Fruit fly (Drosophila melanogaster) whole organism, embryonic: ENCODE results near the gene CG10324.
A peak's percentile ranks its signal among the peaks of the same experiment; 100 is the strongest.

ENCODE experiments used
- Adf1 ChIP-seq: fragments of 200-800 bp; sonication (Bioruptor generic); IDR thresholded peaks from 2 replicates; pipeline ENCODE4 v1.3.6; 2022; ENCODE audit warnings: missing biosample characterization, missing genetic modification characterization
- Atf6 ChIP-seq: fragments of 200-800 bp; sonication (Bioruptor generic); IDR thresholded peaks from 2 replicates; pipeline ENCODE4 v1.3.6; 2022; ENCODE audit warnings: missing biosample characterization, missing genetic modification characterization
- BEAF-32 ChIP-seq: fragments of 200-800 bp; sonication (Bioruptor generic); optimal IDR thresholded peaks from 3 replicates; lab custom pipeline; 2017; ENCODE audit warnings: missing biosample characterization, missing genetic modification characterization, mild to moderate bottlenecking, moderate library complexity, missing genetic modification reagents
- Bgb ChIP-seq: fragments of 200-800 bp; sonication (Bioruptor generic); IDR thresholded peaks from 2 replicates; pipeline ENCODE4 v1.3.6; 2022; ENCODE audit warnings: missing biosample characterization, missing genetic modification characterization; ENCODE audit not compliant: partially characterized antibody
- CG10267 ChIP-seq: fragments of 200-800 bp; sonication (Bioruptor generic); optimal IDR thresholded peaks from 2 replicates; lab custom pipeline; 2018; ENCODE audit warnings: missing biosample characterization, mild to moderate bottlenecking, missing genetic modification characterization, moderate library complexity
- CG12219 ChIP-seq: fragments of 200-800 bp; sonication (Bioruptor generic); optimal IDR thresholded peaks from 3 replicates; lab custom pipeline; 2018; ENCODE audit warnings: missing biosample characterization, mild to moderate bottlenecking, missing genetic modification characterization
- CG12299 ChIP-seq: fragments of 200-800 bp; sonication (Bioruptor generic); optimal IDR thresholded peaks from 2 replicates; lab custom pipeline; 2018; ENCODE audit warnings: missing biosample characterization, mild to moderate bottlenecking, missing genetic modification characterization
- CG12391 ChIP-seq: fragments of 200-800 bp; sonication (Bioruptor generic); optimal IDR thresholded peaks from 3 replicates; lab custom pipeline; 2018; ENCODE audit warnings: missing biosample characterization, mild to moderate bottlenecking, missing genetic modification characterization, moderate library complexity
- CG12659 ChIP-seq: fragments of 200-800 bp; sonication (Bioruptor generic); optimal IDR thresholded peaks from 3 replicates; lab custom pipeline; 2017; ENCODE audit warnings: mild to moderate bottlenecking, missing biosample characterization, missing genetic modification reagents, missing genetic modification characterization
- CG14014 ChIP-seq: fragments of 200-800 bp; sonication (Bioruptor generic); IDR thresholded peaks from 2 replicates; pipeline ENCODE4 v1.3.6; 2022; ENCODE audit warnings: missing biosample characterization, missing genetic modification characterization
- CG15514 ChIP-seq: fragments of 200-800 bp; sonication (Bioruptor generic); optimal IDR thresholded peaks from 3 replicates; lab custom pipeline; 2017; ENCODE audit warnings: missing biosample characterization, missing genetic modification characterization, mild to moderate bottlenecking, moderate library complexity, missing genetic modification reagents
- CG15601 ChIP-seq: fragments of 200-800 bp; sonication (Bioruptor generic); optimal IDR thresholded peaks from 3 replicates; lab custom pipeline; 2019; ENCODE audit warnings: missing biosample characterization, mild to moderate bottlenecking, missing genetic modification characterization, moderate library complexity
- CG15696 ChIP-seq: fragments of 200-800 bp; sonication (Bioruptor generic); optimal IDR thresholded peaks from 2 replicates; lab custom pipeline; 2019; ENCODE audit warnings: missing biosample characterization, mild to moderate bottlenecking, missing genetic modification characterization, moderate library complexity
- CG17385 ChIP-seq: fragments of 200-800 bp; sonication (Bioruptor generic); optimal IDR thresholded peaks from 3 replicates; lab custom pipeline; 2018; ENCODE audit warnings: missing biosample characterization, mild to moderate bottlenecking, missing genetic modification characterization
- CG18011 ChIP-seq: fragments of 200-800 bp; sonication (Bioruptor generic); optimal IDR thresholded peaks from 2 replicates; lab custom pipeline; 2017; ENCODE audit warnings: missing biosample characterization, missing genetic modification characterization, mild to moderate bottlenecking, moderate library complexity, missing genotype
- CG18764 ChIP-seq: fragments of 200-800 bp; sonication (Bioruptor generic); optimal IDR thresholded peaks from 3 replicates; lab custom pipeline; 2016; ENCODE audit warnings: missing biosample characterization, missing genetic modification characterization
- CG2712 ChIP-seq: fragments of 200-800 bp; optimal IDR thresholded peaks from 3 replicates; lab custom pipeline; 2019; ENCODE audit warnings: missing biosample characterization, mild to moderate bottlenecking, missing genetic modification characterization, moderate library complexity
- CG30403 ChIP-seq: fragments of 200-800 bp; sonication (Bioruptor generic); optimal IDR thresholded peaks from 3 replicates; lab custom pipeline; 2016; ENCODE audit warnings: missing biosample characterization, missing genetic modification characterization
- CG3065 ChIP-seq: fragments of 200-800 bp; sonication (Bioruptor generic); optimal IDR thresholded peaks from 2 replicates; lab custom pipeline; 2016; ENCODE audit warnings: missing biosample characterization, missing genetic modification characterization
- CG3163 ChIP-seq: fragments of 200-800 bp; sonication (Bioruptor generic); optimal IDR thresholded peaks from 3 replicates; lab custom pipeline; 2016; ENCODE audit warnings: missing biosample characterization, missing genetic modification characterization
- CG32532 ChIP-seq: fragments of 200-800 bp; sonication (Bioruptor generic); IDR thresholded peaks from 2 replicates; pipeline ENCODE4 v1.3.6; 2022; ENCODE audit warnings: missing biosample characterization, missing genetic modification characterization
- CG34422 ChIP-seq: fragments of 200-800 bp; sonication (Bioruptor generic); IDR thresholded peaks from 3 replicates; pipeline ENCODE4 v1.3.6; 2022; ENCODE audit warnings: missing biosample characterization, missing genetic modification characterization
- CG3995 ChIP-seq: fragments of 200-800 bp; sonication (Bioruptor generic); optimal IDR thresholded peaks from 3 replicates; lab custom pipeline; 2016; ENCODE audit warnings: missing biosample characterization, missing genetic modification characterization
- CG43689 ChIP-seq: fragments of 200-800 bp; sonication (Bioruptor generic); IDR thresholded peaks from 2 replicates; pipeline ENCODE4 v1.3.6; 2022; ENCODE audit warnings: missing biosample characterization, missing genetic modification characterization
- CG6765 ChIP-seq: fragments of 200-800 bp; sonication (Bioruptor generic); optimal IDR thresholded peaks from 3 replicates; lab custom pipeline; 2017; ENCODE audit warnings: missing biosample characterization, mild to moderate bottlenecking, missing genetic modification characterization
- CG6791 ChIP-seq: fragments of 200-800 bp; sonication (Bioruptor generic); IDR thresholded peaks from 3 replicates; pipeline ENCODE4 v1.3.6; 2022; ENCODE audit warnings: missing biosample characterization, missing genetic modification characterization; ENCODE audit not compliant: partially characterized antibody
- CG9215 ChIP-seq: fragments of 200-800 bp; sonication (Bioruptor generic); IDR thresholded peaks from 2 replicates; pipeline ENCODE4 v1.3.6; 2022; ENCODE audit warnings: missing biosample characterization, missing genetic modification characterization
- CG9727 ChIP-seq: fragments of 200-800 bp; sonication (Bioruptor generic); optimal IDR thresholded peaks from 3 replicates; lab custom pipeline; 2017; ENCODE audit warnings: missing biosample characterization, mild to moderate bottlenecking, missing genetic modification characterization
- Chrac-16 ChIP-seq: fragments of 200-800 bp; sonication (Bioruptor generic); optimal IDR thresholded peaks from 3 replicates; lab custom pipeline; 2016; ENCODE audit warnings: missing biosample characterization, missing genetic modification characterization
- Dbx ChIP-seq: fragments of 200-800 bp; sonication (Bioruptor generic); IDR thresholded peaks from 3 replicates; pipeline ENCODE4 v1.3.6; 2022; ENCODE audit warnings: missing biosample characterization, missing genetic modification characterization
- Doc3 ChIP-seq: fragments of 200-800 bp; sonication (Bioruptor generic); IDR thresholded peaks from 3 replicates; pipeline ENCODE4 v1.3.6; 2022; ENCODE audit warnings: missing biosample characterization, missing genetic modification characterization; ENCODE audit not compliant: partially characterized antibody
- Eip74EF ChIP-seq, 2 experiments: fragments of 200-800 bp in 1 of 2; fragments of >200 bp in 1 of 2; sonication (Bioruptor generic) in 1 of 2; optimal IDR thresholded peaks; 2 replicates each; lab custom pipeline; 2017 to 2019; ENCODE audit warnings: missing biosample characterization in 2 of 2, missing genetic modification characterization in 2 of 2, mild to moderate bottlenecking in 1 of 2, moderate library complexity in 1 of 2
- Elba2 ChIP-seq: fragments of 200-800 bp; sonication (Bioruptor generic); optimal IDR thresholded peaks from 3 replicates; lab custom pipeline; 2016; ENCODE audit warnings: missing biosample characterization, missing genetic modification characterization
- Fer1 ChIP-seq: fragments of 200-800 bp; sonication (Bioruptor generic); optimal IDR thresholded peaks from 2 replicates; lab custom pipeline; 2017; ENCODE audit warnings: missing biosample characterization, mild to moderate bottlenecking, missing genetic modification characterization
- Gsc ChIP-seq: fragments of 200-800 bp; sonication (Bioruptor generic); IDR thresholded peaks from 2 replicates; pipeline ENCODE4 v1.3.6; 2022; ENCODE audit warnings: missing biosample characterization, missing genetic modification characterization
- HmgZ ChIP-seq: fragments of 200-800 bp; sonication (Bioruptor generic); optimal IDR thresholded peaks from 2 replicates; lab custom pipeline; 2018; ENCODE audit warnings: missing biosample characterization, mild to moderate bottlenecking, missing genetic modification characterization
- Tbp ChIP-seq: fragments of >200 bp; optimal IDR thresholded peaks from 2 replicates; lab custom pipeline; 2018; ENCODE audit warnings: missing biosample characterization, missing genetic modification characterization
- bbx ChIP-seq: fragments of 200-800 bp; sonication (Bioruptor generic); IDR thresholded peaks from 2 replicates; pipeline ENCODE4 v1.3.6; 2022; ENCODE audit warnings: missing biosample characterization, missing genetic modification characterization; ENCODE audit not compliant: partially characterized antibody
- dm ChIP-seq: fragments of 200-800 bp; sonication (Bioruptor generic); optimal IDR thresholded peaks from 3 replicates; lab custom pipeline; 2016; ENCODE audit warnings: missing biosample characterization, missing genetic modification characterization
- kah ChIP-seq: fragments of 200-800 bp; sonication (Bioruptor generic); optimal IDR thresholded peaks from 2 replicates; lab custom pipeline; 2018; ENCODE audit warnings: missing biosample characterization, mild to moderate bottlenecking, missing genetic modification characterization
- knrl ChIP-seq: fragments of 200-800 bp; sonication (Bioruptor generic); IDR thresholded peaks from 3 replicates; pipeline ENCODE4 v1.3.6; 2022; ENCODE audit warnings: missing biosample characterization, missing genetic modification characterization; ENCODE audit not compliant: partially characterized antibody
- nmo ChIP-seq: fragments of 200-800 bp; sonication (Bioruptor generic); optimal IDR thresholded peaks from 2 replicates; lab custom pipeline; 2018; ENCODE audit warnings: missing biosample characterization, mild to moderate bottlenecking, missing genetic modification characterization, moderate library complexity
- pnt ChIP-seq: fragments of 200-800 bp; sonication (Bioruptor generic); optimal IDR thresholded peaks from 3 replicates; lab custom pipeline; 2016; ENCODE audit warnings: missing biosample characterization, missing genetic modification characterization
- pum ChIP-seq: fragments of 200-800 bp; sonication (Bioruptor generic); optimal IDR thresholded peaks from 2 replicates; lab custom pipeline; 2016; ENCODE audit warnings: missing biosample characterization, missing genetic modification characterization
- row ChIP-seq: fragments of 200-800 bp; sonication (Bioruptor generic); IDR thresholded peaks from 3 replicates; pipeline ENCODE4 v1.3.6; 2022; ENCODE audit warnings: missing biosample characterization, missing genetic modification characterization
- slou ChIP-seq: fragments of 200-800 bp; sonication (Bioruptor generic); optimal IDR thresholded peaks from 3 replicates; lab custom pipeline; 2016; ENCODE audit warnings: missing biosample characterization, missing genetic modification characterization
- tna ChIP-seq: fragments of 200-800 bp; sonication (Bioruptor generic); IDR thresholded peaks from 2 replicates; pipeline ENCODE4 v1.3.6; 2022; ENCODE audit warnings: missing biosample characterization, missing genetic modification characterization; ENCODE audit not compliant: partially characterized antibody
- trem ChIP-seq: fragments of 200-800 bp; optimal IDR thresholded peaks from 3 replicates; lab custom pipeline; 2019; ENCODE audit warnings: missing biosample characterization, mild to moderate bottlenecking, missing genetic modification characterization, moderate library complexity
- twi ChIP-seq: fragments of 200-800 bp; optimal IDR thresholded peaks from 2 replicates; lab custom pipeline; 2019; ENCODE audit warnings: missing biosample characterization, mild to moderate bottlenecking, missing genetic modification characterization, moderate library complexity

CG10324 gene

DNA sequence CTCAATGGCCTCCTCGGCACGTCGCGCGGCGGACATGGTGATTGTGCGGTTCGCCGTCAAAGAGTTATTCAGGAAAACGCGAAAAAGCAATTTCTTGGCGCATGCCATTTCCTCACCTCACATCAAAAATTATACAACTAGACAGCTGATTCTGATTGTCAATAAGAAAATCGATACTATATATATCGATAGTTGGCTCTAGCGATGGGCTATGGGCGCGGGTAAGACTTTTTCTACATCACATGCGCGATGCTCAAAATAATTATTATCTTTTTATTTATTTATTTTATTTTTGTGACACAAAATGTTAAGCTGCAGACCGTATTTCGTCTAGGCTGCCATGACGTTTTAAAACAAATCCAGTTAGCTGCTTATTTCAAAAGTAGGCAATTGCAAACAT is 32.6 kb downstream of the CG10324 start, which contains the start of gene CG10340 (continued):
- TF ChIP-seq CG12391 (tag; lab: Kevin White, UChicago): peak; percentile 11
- peak; percentile 18; the same call in 1 of the 2 replicates for TF ChIP-seq tna (GFP tag; lab: Robert Waterston, UW)
- TF ChIP-seq CG10267 (tag; lab: Kevin White, UChicago): peak; percentile 17
- TF ChIP-seq Doc3: peak; percentile 74
- peak; percentile 83 for TF ChIP-seq CG6791 (GFP tag; lab: Robert Waterston, UW)
- peak; percentile 60 for TF ChIP-seq CG3995 (GFP tag; lab: Kevin White, UChicago)
- TF ChIP-seq BEAF-32 (GFP tag; lab: Kevin White, UChicago): peak; percentile 81
- peak; percentile 49 for TF ChIP-seq nmo
- TF ChIP-seq CG34422 (GFP tag; lab: Robert Waterston, UW): 0 out of 3 replicates have a peak, but pooled peaks have one; percentile 30
- TF ChIP-seq Dbx (GFP tag; lab: Robert Waterston, UW): peak; percentile 43; the same call in 1 of the 3 replicates
- no peak for TF ChIP-seq CG17385 (GFP tag; lab: Kevin White, UChicago)
- no peak for TF ChIP-seq CG18011 (GFP tag; lab: Kevin White, UChicago)
- peak; percentile 86 for TF ChIP-seq Bgb (GFP tag; lab: Robert Waterston, UW)
- peak; percentile 85 for TF ChIP-seq knrl (GFP tag; lab: Robert Waterston, UW)
- TF ChIP-seq CG3065 (GFP tag; lab: Kevin White, UChicago): no peak
- peak; percentile 41 for TF ChIP-seq dm (GFP tag; lab: Kevin White, UChicago)
- peak; percentile 38 for TF ChIP-seq CG15514 (GFP tag; lab: Kevin White, UChicago)
- peak; percentile 33 for TF ChIP-seq CG15601 (tag; lab: Kevin White, UChicago)
- TF ChIP-seq HmgZ (tag; lab: Kevin White, UChicago): peak; percentile 6
- TF ChIP-seq CG30403 (GFP tag; lab: Kevin White, UChicago): peak; percentile 9
- no peak for TF ChIP-seq CG12299
- no peak for TF ChIP-seq Eip74EF (GFP tag; optimal IDR thresholded peaks at IDR 0.05; lab: Kevin White, UChicago)
- no peak for TF ChIP-seq Tbp
- peak; percentile 64 for TF ChIP-seq row (GFP tag; lab: Robert Waterston, UW)
- TF ChIP-seq CG18764: peak; percentile 3
- peak; percentile 45 for TF ChIP-seq CG12659
- TF ChIP-seq bbx: peak; percentile 85
- peak; percentile 88 for TF ChIP-seq Elba2 (GFP tag; lab: Kevin White, UChicago)
- no peak for TF ChIP-seq Atf6 (GFP tag; lab: Robert Waterston, UW)

- TF ChIP-seq slou (GFP tag; lab: Kevin White, UChicago) (no peak), trem (tag; lab: Kevin White, UChicago) (no peak), Fer1 (no peak), CG9727 (GFP tag; lab: Kevin White, UChicago) (no peak), Chrac-16 (no peak), Gsc (no peak), CG32532 (GFP tag; lab: Robert Waterston, UW) (no peak), Adf1 (GFP tag; lab: Robert Waterston, UW) (no peak), CG15696 (tag; lab: Kevin White, UChicago) (no peak), CG14014 (GFP tag; lab: Robert Waterston, UW) (no peak), CG12219 (GFP tag; lab: Kevin White, UChicago) (no peak), kah (no peak), pum (GFP tag; lab: Kevin White, UChicago) (no peak), pnt (no peak), CG2712 (no peak), twi (tag; lab: Kevin White, UChicago) (no peak), CG43689 (GFP tag; lab: Robert Waterston, UW) (no peak), CG6765 (GFP tag; lab: Kevin White, UChicago) (no peak), CG9215 (no peak), CG3163 (GFP tag; lab: Kevin White, UChicago) (no peak)
Observed at dm6 chr3R:16613300-16613699, 33.5 kb downstream of the CG10324 start, which contains the start of gene CG12783. TSS of gene CG12783 (minus strand) at chr3R:16613400.
